Worm (Caenorhabditis elegans) whole organism, early embryonic: ENCODE results near the gene mct-5.

Experiments
- B0310.2 ChIP-seq: sonication (generic microtip); optimal IDR thresholded peaks from 2 replicates; lab custom pipeline; 2016; ENCODE audit warnings: mild to moderate bottlenecking, missing genetic modification characterization, missing compliant biosample characterization
- F13C5.2 ChIP-seq: sonication (generic microtip); optimal IDR thresholded peaks from 2 replicates; lab custom pipeline; 2017; ENCODE audit warnings: mild to moderate bottlenecking, missing genetic modification characterization, inconsistent platforms, missing compliant biosample characterization
- aly-1 ChIP-seq: sonication (generic microtip); optimal IDR thresholded peaks from 2 replicates; lab custom pipeline; 2016; ENCODE audit warnings: missing genetic modification characterization, missing compliant biosample characterization
- ama-1 ChIP-seq: fragments of 150-350 bp; optimal IDR thresholded peaks from 2 replicates; lab custom pipeline; 2014
- ceh-13 ChIP-seq: fragments of 200-800 bp; sonication (Bioruptor generic); optimal IDR thresholded peaks from 2 replicates; lab custom pipeline; 2018; ENCODE audit warnings: mild to moderate bottlenecking, missing genetic modification characterization, missing compliant biosample characterization
- ceh-36 ChIP-seq: sonication (generic microtip); optimal IDR thresholded peaks from 2 replicates; lab custom pipeline; 2016; ENCODE audit warnings: missing genetic modification characterization, inconsistent platforms, missing compliant biosample characterization
- ets-7 ChIP-seq: sonication (generic microtip); optimal IDR thresholded peaks from 2 replicates; lab custom pipeline; 2016; ENCODE audit warnings: missing genotype, missing genetic modification characterization, missing compliant biosample characterization
- flt-1 ChIP-seq: fragments of 200-800 bp; sonication (Bioruptor generic); IDR thresholded peaks from 2 replicates; pipeline ENCODE4 v1.3.6; 2022; ENCODE audit warnings: missing genetic modification characterization, missing compliant biosample characterization
- hmg-4 ChIP-seq: fragments of 200-800 bp; sonication (Bioruptor generic); optimal IDR thresholded peaks from 2 replicates; lab custom pipeline; 2018; ENCODE audit warnings: mild to moderate bottlenecking, missing genetic modification characterization, missing compliant biosample characterization
- hnd-1 ChIP-seq: sonication (generic microtip); optimal IDR thresholded peaks from 2 replicates; lab custom pipeline; 2016; ENCODE audit warnings: missing genetic modification characterization, missing compliant biosample characterization
- pes-1 ChIP-seq: fragments of 200-800 bp; sonication (Bioruptor generic); IDR thresholded peaks from 2 replicates; pipeline ENCODE4 v1.3.6; 2022; ENCODE audit warnings: missing genetic modification reagents, missing genetic modification characterization, missing compliant biosample characterization
- scrt-1 ChIP-seq: fragments of 200-800 bp; sonication (Bioruptor generic); IDR thresholded peaks from 2 replicates; pipeline ENCODE4 v1.3.6; 2022; ENCODE audit warnings: missing genetic modification characterization, missing compliant biosample characterization
- tbx-11 ChIP-seq: fragments of 200-800 bp; sonication (Bioruptor generic); IDR thresholded peaks from 2 replicates; pipeline ENCODE4 v1.3.6; 2022; ENCODE audit warnings: missing genetic modification characterization, missing compliant biosample characterization

ce11 chrII:7072590-7073536 is 25.5 kb downstream of the mct-5 start:
- no peak for TF ChIP-seq flt-1 (GFP tag; lab: Robert Waterston, UW)
- TF ChIP-seq ama-1 (lab: Kevin White, UChicago): no peak
- peak; percentile 5 for TF ChIP-seq hnd-1 (tag; lab: Kevin White, UChicago)
- TF ChIP-seq scrt-1 (GFP tag; lab: Robert Waterston, UW): no peak
- no peak for TF ChIP-seq ceh-36
- TF ChIP-seq aly-1 (tag; lab: Kevin White, UChicago): no peak
- no peak for TF ChIP-seq hmg-4 (GFP tag; lab: Kevin White, UChicago)
- peak; percentile 18 for TF ChIP-seq ets-7 (tag; lab: Kevin White, UChicago)
- no peak for TF ChIP-seq pes-1
- no peak for TF ChIP-seq F13C5.2 (tag; lab: Kevin White, UChicago)
- peak; percentile 5 for TF ChIP-seq ceh-13
- TF ChIP-seq B0310.2 (tag; lab: Kevin White, UChicago): no peak
- TF ChIP-seq tbx-11: no peak
